Fruit fly (Drosophila melanogaster) Kc167 (cell line): ENCODE measurements around the gene CG11342.

ENCODE experiments used
- Myc ChIP-seq: fragments of >200 bp; optimal IDR thresholded peaks from 2 replicates; lab custom pipeline; 2017; ENCODE audit warnings: missing external identifiers
- h ChIP-seq: fragments of >200 bp; optimal IDR thresholded peaks from 3 replicates; lab custom pipeline; 2018; ENCODE audit warnings: missing external identifiers
- insv ChIP-seq: fragments of >200 bp; optimal IDR thresholded peaks from 3 replicates; lab custom pipeline; 2018; ENCODE audit warnings: missing external identifiers

dm6 chr3L:4322032-4322617 is 45.1 kb downstream of the CG11342 start, which contains the start of gene CG15014:
- no peak for TF ChIP-seq h (lab: Kevin White, UChicago)
- TF ChIP-seq insv (lab: Kevin White, UChicago), result no peak
- no peak for TF ChIP-seq Myc
